Worm (Caenorhabditis elegans) whole organism, young adult: ENCODE measurements around the gene egl-27.
A peak's percentile ranks its signal among the peaks of the same experiment; 100 is the strongest.

Experiments
- B0261.1 ChIP-seq: sonication (generic microtip); optimal IDR thresholded peaks from 2 replicates; lab custom pipeline; 2016; ENCODE audit warnings: mild to moderate bottlenecking, missing genetic modification characterization, moderate library complexity, missing compliant biosample characterization
- C06A6.2 ChIP-seq: fragments of 200-800 bp; sonication (Bioruptor generic); conservative IDR thresholded peaks from 2 replicates; pipeline ENCODE4 v1.3.6; 2022; ENCODE audit warnings: missing genetic modification characterization, missing compliant biosample characterization
- F10E7.11 ChIP-seq: sonication (generic microtip); optimal IDR thresholded peaks from 2 replicates; lab custom pipeline; 2017; ENCODE audit warnings: mild to moderate bottlenecking, missing genetic modification characterization, moderate library complexity, missing compliant biosample characterization
- F33H1.4 ChIP-seq: fragments of 200-800 bp; sonication (Bioruptor generic); IDR thresholded peaks from 2 replicates; pipeline ENCODE4 v1.3.6; 2022; ENCODE audit warnings: missing genetic modification reagents, missing genetic modification characterization, missing compliant biosample characterization
- F55B11.4 ChIP-seq: sonication (generic microtip); optimal IDR thresholded peaks from 2 replicates; lab custom pipeline; 2016; ENCODE audit warnings: missing compliant biosample characterization, missing genetic modification characterization, borderline replicate concordance; ENCODE audit not compliant: insufficient read depth
- T07F8.4 ChIP-seq: sonication (generic microtip); optimal IDR thresholded peaks from 2 replicates; lab custom pipeline; 2016; ENCODE audit warnings: mild to moderate bottlenecking, missing genetic modification characterization, moderate library complexity, missing compliant biosample characterization
- T26A5.8 ChIP-seq: sonication (generic microtip); optimal IDR thresholded peaks from 2 replicates; lab custom pipeline; 2016; ENCODE audit warnings: missing genetic modification characterization, missing compliant biosample characterization
- Y53F4B.3 ChIP-seq: fragments of 200-800 bp; sonication (Bioruptor generic); IDR thresholded peaks from 2 replicates; pipeline ENCODE4 v1.3.6; 2022; ENCODE audit warnings: missing genetic modification reagents, missing genetic modification characterization, missing compliant biosample characterization
- Y79H2A.3 ChIP-seq: fragments of 200-800 bp; sonication (Bioruptor generic); conservative IDR thresholded peaks from 2 replicates; pipeline ENCODE4 v1.3.6; 2022; ENCODE audit warnings: missing genetic modification reagents, missing genetic modification characterization, missing compliant biosample characterization
- athp-1 ChIP-seq: sonication (generic microtip); optimal IDR thresholded peaks from 2 replicates; lab custom pipeline; 2017; ENCODE audit warnings: mild to moderate bottlenecking, missing genetic modification characterization, missing compliant biosample characterization
- attf-6 ChIP-seq: fragments of 200-800 bp; sonication (Bioruptor generic); IDR thresholded peaks from 2 replicates; pipeline ENCODE4 v1.3.6; 2022; ENCODE audit warnings: missing genetic modification reagents, missing genetic modification characterization, missing compliant biosample characterization
- cebp-1 ChIP-seq, 2 experiments: fragments of 200-800 bp in 1 of 2; sonication (Bioruptor generic) in 1 of 2; sonication (generic microtip) in 1 of 2; IDR thresholded peaks in 1 of 2; optimal IDR thresholded peaks in 1 of 2; 2 replicates each; pipeline versions ENCODE4 v1.3.6 to Lab custom; 2017 to 2022; ENCODE audit warnings: missing compliant biosample characterization in 2 of 2, missing genetic modification characterization in 2 of 2, mild to moderate bottlenecking in 1 of 2, missing genetic modification reagents in 1 of 2, moderate library complexity in 1 of 2
- cebp-2 ChIP-seq: fragments of 200-800 bp; sonication (Bioruptor generic); IDR thresholded peaks from 2 replicates; pipeline ENCODE4 v1.3.6; 2022; ENCODE audit warnings: missing genetic modification characterization, missing compliant biosample characterization
- ceh-27 ChIP-seq: fragments of 200-800 bp; sonication (Bioruptor generic); optimal IDR thresholded peaks from 2 replicates; lab custom pipeline; 2018; ENCODE audit warnings: mild to moderate bottlenecking, missing genetic modification characterization, moderate library complexity, missing compliant biosample characterization
- hmg-1.2 ChIP-seq: fragments of 200-800 bp; sonication (Bioruptor generic); IDR thresholded peaks from 2 replicates; pipeline ENCODE4 v1.3.6; 2022; ENCODE audit warnings: missing genetic modification reagents, missing genetic modification characterization, missing compliant biosample characterization
- hrde-1 ChIP-seq: sonication (generic microtip); optimal IDR thresholded peaks from 2 replicates; lab custom pipeline; 2016; ENCODE audit warnings: missing genetic modification characterization, mild to moderate bottlenecking, missing compliant biosample characterization, moderate library complexity, missing genotype, missing genetic modification reagents, borderline replicate concordance
- let-526 ChIP-seq: fragments of 200-800 bp; sonication (Bioruptor generic); IDR thresholded peaks from 2 replicates; pipeline ENCODE4 v1.3.6; 2022; ENCODE audit warnings: missing genetic modification reagents, missing genetic modification characterization, missing compliant biosample characterization
- madf-6 ChIP-seq: fragments of 200-800 bp; sonication (Bioruptor generic); IDR thresholded peaks from 2 replicates; pipeline ENCODE4 v1.3.6; 2022; ENCODE audit warnings: missing genetic modification reagents, missing genetic modification characterization, missing compliant biosample characterization
- mel-28 ChIP-seq: sonication (generic microtip); optimal IDR thresholded peaks from 2 replicates; lab custom pipeline; 2016; ENCODE audit warnings: borderline replicate concordance, mild to moderate bottlenecking, missing genetic modification characterization, missing compliant biosample characterization
- nfyb-1 ChIP-seq: fragments of 200-800 bp; sonication (Bioruptor generic); IDR thresholded peaks from 2 replicates; pipeline ENCODE4 v1.3.6; 2022; ENCODE audit warnings: missing genetic modification reagents, missing genetic modification characterization, missing compliant biosample characterization
- rpc-1 ChIP-seq, 2 experiments: fragments of 150-350 bp in 1 of 2; sonication (generic microtip) in 1 of 2; optimal IDR thresholded peaks; 2 replicates each; lab custom pipeline; 2014 to 2018; ENCODE audit warnings: missing biosample characterization in 1 of 2, missing genetic modification characterization in 1 of 2, missing genetic modification reagents in 1 of 2, missing genotype in 1 of 2
- sea-2 ChIP-seq: fragments of 200-800 bp; sonication (Bioruptor generic); IDR thresholded peaks from 2 replicates; pipeline ENCODE4 v1.3.6; 2022; ENCODE audit warnings: missing genetic modification characterization, missing compliant biosample characterization
- snpc-1.1 ChIP-seq: sonication (generic microtip); optimal IDR thresholded peaks from 2 replicates; lab custom pipeline; 2017; ENCODE audit warnings: missing genetic modification characterization, mild to moderate bottlenecking, missing compliant biosample characterization, antibody characterized with exemption, moderate library complexity, missing genotype, missing genetic modification reagents; ENCODE audit not compliant: insufficient read depth
- snpc-4 ChIP-seq, 5 experiments: fragments of 150-350 bp in 1 of 5; sonication (generic microtip) in 4 of 5; optimal IDR thresholded peaks; 2 replicates each; lab custom pipeline; 2014 to 2018; ENCODE audit warnings: missing genetic modification characterization in 5 of 5, missing biosample characterization in 3 of 5, antibody characterized with exemption in 2 of 5, mild to moderate bottlenecking in 2 of 5, missing compliant biosample characterization in 2 of 5, missing genotype in 2 of 5, moderate library complexity in 2 of 5, missing genetic modification reagents in 1 of 5
- sptf-2 ChIP-seq: fragments of 200-800 bp; sonication (Bioruptor generic); optimal IDR thresholded peaks from 2 replicates; lab custom pipeline; 2018; ENCODE audit warnings: mild to moderate bottlenecking, missing genetic modification characterization, missing compliant biosample characterization
- tbp1 ChIP-seq: fragments of 200-800 bp; sonication (Bioruptor generic); optimal IDR thresholded peaks from 2 replicates; lab custom pipeline; 2018; ENCODE audit warnings: mild to moderate bottlenecking, missing genetic modification characterization, missing compliant biosample characterization
- unc-62 ChIP-seq: fragments of 150-350 bp; optimal IDR thresholded peaks from 2 replicates; lab custom pipeline; 2014; ENCODE audit warnings: missing biosample characterization, missing genetic modification reagents, missing genetic modification characterization
- zfh-2 ChIP-seq: fragments of 200-800 bp; sonication (Bioruptor generic); conservative IDR thresholded peaks from 2 replicates; pipeline ENCODE4 v1.3.6; 2022; ENCODE audit warnings: missing genetic modification reagents, missing genetic modification characterization, missing compliant biosample characterization
- ztf-6 ChIP-seq: fragments of 200-800 bp; sonication (Bioruptor generic); IDR thresholded peaks from 2 replicates; pipeline ENCODE4 v1.3.6; 2022; ENCODE audit warnings: missing genetic modification reagents, missing genetic modification characterization, missing compliant biosample characterization

The egl-27 gene

DNA sequence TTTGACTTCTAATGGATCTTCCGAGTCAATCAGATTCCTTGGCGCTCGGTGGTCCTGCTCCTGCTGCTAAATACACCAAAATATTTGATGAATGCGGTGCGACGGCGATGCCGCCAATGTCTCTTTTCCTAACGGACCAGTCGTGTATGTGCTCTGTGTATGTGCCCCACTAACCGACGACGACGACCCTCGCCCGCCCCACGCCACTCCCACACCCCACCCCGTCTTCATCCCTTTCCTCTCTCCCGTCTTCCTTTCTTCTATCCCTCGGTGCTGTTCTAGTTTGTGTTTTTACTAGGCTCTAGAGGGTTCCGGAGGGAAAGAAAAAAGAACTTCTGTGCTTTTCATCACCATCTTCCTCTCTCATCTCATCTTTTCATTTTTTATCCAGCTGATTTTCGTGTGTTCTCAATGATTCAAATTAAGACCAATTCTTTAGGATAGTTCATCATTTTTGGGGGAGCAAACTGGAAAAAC is at the start of gene egl-27:
Gene egl-27, plus strand, starts transcription at position 427 of the 477 bp plus-strand sequence.
- TF ChIP-seq attf-6 (no peak), nfyb-1 (GFP tag; lab: Robert Waterston, UW) (peak; percentile 35; the same call in 1 of the 2 replicates), T26A5.8 (tag; lab: Kevin White, UChicago) (no peak), B0261.1 (tag; lab: Kevin White, UChicago) (no peak), snpc-1.1 (tag; lab: Kevin White, UChicago) (no peak), zfh-2 (GFP tag; lab: Robert Waterston, UW) (peak; percentile 76), tbp1 (GFP tag; lab: Kevin White, UChicago) (no peak)

- TF ChIP-seq snpc-1.1 (tag; lab: Kevin White, UChicago), result no peak
- no peak for TF ChIP-seq F33H1.4 (GFP tag; lab: Robert Waterston, UW)
- TF ChIP-seq hmg-1.2 (GFP tag; lab: Robert Waterston, UW), result peak; percentile 34
- no peak for TF ChIP-seq cebp-2 (GFP tag; lab: Robert Waterston, UW)
- TF ChIP-seq Y53F4B.3 (GFP tag; lab: Robert Waterston, UW), result no peak
- no peak for TF ChIP-seq unc-62 (GFP tag; lab: Kevin White, UChicago)
- no peak for TF ChIP-seq ceh-27 (GFP tag; lab: Kevin White, UChicago)
Measured at ce11 chrII:6788672-6789298, 46.0 kb upstream of the egl-27 start, which contains the start of gene T13C2.3. Gene T13C2.3, plus strand, starts transcription at chrII:6789248.

DNA sequence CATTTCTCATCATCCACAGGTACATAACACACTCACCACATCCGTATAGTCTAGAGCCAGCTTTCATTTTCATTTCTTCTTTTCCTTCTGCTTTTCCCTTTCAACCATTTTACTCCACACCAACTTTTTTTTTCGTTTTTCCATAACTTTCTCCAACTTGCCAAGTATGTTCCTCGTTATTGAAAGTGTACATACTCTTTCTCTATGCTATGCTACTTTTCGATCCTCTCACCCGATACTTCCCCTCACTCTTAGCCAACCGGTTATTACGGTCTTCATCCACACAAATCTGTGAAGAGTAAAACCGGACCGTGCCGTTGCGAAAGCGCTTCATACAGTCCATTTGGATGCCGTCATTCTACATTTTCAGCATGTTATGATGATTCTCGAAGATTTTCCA is 42.9 kb upstream of the egl-27 start, which contains the start of gene T13C2.2:
Gene T13C2.2, plus strand, starts transcription at position 301 of the 400 bp plus-strand sequence.
- no peak for TF ChIP-seq snpc-4 (GFP tag; optimal IDR thresholded peaks at IDR 0.05; lab: Kevin White, UChicago)
- no peak for TF ChIP-seq snpc-4 (tag; optimal IDR thresholded peaks at IDR 0.05; lab: Kevin White, UChicago)
- no peak for TF ChIP-seq hrde-1 (tag; lab: Kevin White, UChicago)
- no peak for TF ChIP-seq B0261.1 (tag; lab: Kevin White, UChicago)
- TF ChIP-seq athp-1 (tag; lab: Kevin White, UChicago), result no peak
- no peak for TF ChIP-seq mel-28
- TF ChIP-seq sptf-2 (GFP tag; lab: Kevin White, UChicago), result no peak
- no peak for TF ChIP-seq ztf-6 (GFP tag; lab: Robert Waterston, UW)
- TF ChIP-seq T07F8.4 (tag; lab: Kevin White, UChicago), result no peak
- no peak for TF ChIP-seq C06A6.2 (GFP tag; lab: Robert Waterston, UW)
- TF ChIP-seq rpc-1 (optimal IDR thresholded peaks at IDR 0.05; lab: Kevin White, UChicago), result no peak
- no peak for TF ChIP-seq rpc-1 (tag; optimal IDR thresholded peaks at IDR 0.05; lab: Kevin White, UChicago)
- no peak for TF ChIP-seq let-526 (GFP tag; lab: Robert Waterston, UW)
- no peak for TF ChIP-seq cebp-2 (GFP tag; lab: Robert Waterston, UW)
- TF ChIP-seq cebp-1 (GFP tag; IDR thresholded peaks at IDR 0.05; lab: Robert Waterston, UW), result no peak
- no peak for TF ChIP-seq cebp-1 (tag; optimal IDR thresholded peaks at IDR 0.05; lab: Kevin White, UChicago)
- TF ChIP-seq sea-2 (GFP tag; lab: Robert Waterston, UW), result no peak
- TF ChIP-seq Y79H2A.3 (GFP tag; lab: Robert Waterston, UW), result no peak
- TF ChIP-seq F55B11.4 (tag; lab: Kevin White, UChicago), result no peak
- TF ChIP-seq F10E7.11 (tag; lab: Kevin White, UChicago), result no peak
- no peak for TF ChIP-seq madf-6 (GFP tag; lab: Robert Waterston, UW)
- TF ChIP-seq, all 124 proteins: peak for 0
